Fruit fly (Drosophila melanogaster): ENCODE data around the gene CG32856.

Gene CG32856

DNA sequence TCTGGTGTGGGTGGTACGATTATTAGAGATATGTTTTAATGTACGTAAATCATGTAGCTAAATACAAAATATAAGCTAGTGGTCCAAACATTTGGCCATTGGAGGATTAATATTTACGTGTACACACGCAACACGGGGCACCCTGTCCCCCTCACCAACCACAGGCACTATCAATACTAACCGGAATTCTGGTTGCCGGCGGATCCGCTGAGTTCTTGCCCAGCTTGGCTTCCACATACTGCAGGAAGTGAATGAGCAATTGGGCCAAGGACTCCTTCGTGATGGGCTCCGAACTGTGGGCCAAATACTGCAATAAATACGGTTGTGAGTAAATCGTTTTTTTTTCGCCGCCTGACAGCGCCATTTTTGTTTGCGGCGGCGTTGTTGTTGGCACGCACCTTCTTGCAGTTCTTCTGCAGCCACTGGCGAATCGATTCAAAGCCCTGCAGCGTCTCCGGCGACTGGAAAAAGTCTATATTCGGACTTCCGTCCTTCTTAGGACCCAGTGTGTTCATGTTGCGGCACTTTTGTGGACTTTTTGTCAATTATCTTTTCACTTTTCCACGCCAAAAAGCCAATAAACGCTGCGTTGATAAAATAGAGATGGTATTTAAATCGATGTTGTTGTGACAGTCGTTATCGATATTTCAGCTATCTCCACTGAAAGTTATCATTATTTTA, 7.3 kb upstream of the CG32856 start, which contains the start of gene mor:
Gene mor, minus strand, starts transcription at position 616 of the 681 bp plus-strand sequence.
- TF ChIP-seq tll (GFP tag; optimal IDR thresholded peaks at IDR 0.05) (peak in 1 of 2 experiments; percentile 39), Side (GFP tag; optimal IDR thresholded peaks at IDR 0.05) (no peak), CG7745 (tag; optimal IDR thresholded peaks at IDR 0.05) (no peak), BEAF-32 (GFP tag; optimal IDR thresholded peaks at IDR 0.05) (no peak), CTCF (GFP tag; optimal IDR thresholded peaks at IDR 0.05) (peak; percentile 38), Sin3A (optimal IDR thresholded peaks at IDR 0.05) (peak; percentile 94), wek (GFP tag; optimal IDR thresholded peaks at IDR 0.05) (peak; percentile 1), repo (GFP tag; optimal IDR thresholded peaks at IDR 0.05) (no peak), Fer2 (tag; optimal IDR thresholded peaks at IDR 0.05) (no peak), Bdp1 (GFP tag; optimal IDR thresholded peaks at IDR 0.05) (peak; percentile 4), YL-1 (GFP tag; optimal IDR thresholded peaks at IDR 0.05) (peak; percentile 35), odd (GFP tag; optimal IDR thresholded peaks at IDR 0.05) (peak; percentile 23), HmgZ (tag; optimal IDR thresholded peaks at IDR 0.05) (no peak), CG17385 (GFP tag; optimal IDR thresholded peaks at IDR 0.05) (peak; percentile 29), lov (optimal IDR thresholded peaks at IDR 0.05) (no peak), lov (GFP tag; IDR thresholded peaks at IDR 0.05) (no peak), Fer1 (GFP tag; optimal IDR thresholded peaks at IDR 0.05) (peak; percentile 8), gfzf (GFP tag; optimal IDR thresholded peaks at IDR 0.05) (no peak), Dp (GFP tag; optimal IDR thresholded peaks at IDR 0.05) (peak; percentile 2), D (optimal IDR thresholded peaks at IDR 0.05) (peak; percentile 9), D (GFP tag; optimal IDR thresholded peaks at IDR 0.05) (no peak), nom (GFP tag; optimal IDR thresholded peaks at IDR 0.05) (peak; percentile 26), Meics (GFP tag; optimal IDR thresholded peaks at IDR 0.05) (no peak), CG11560 (tag; IDR thresholded peaks at IDR 0.05) (no peak), cad (GFP tag; optimal IDR thresholded peaks at IDR 0.05) (peak; percentile 67), CG6254 (GFP tag; optimal IDR thresholded peaks at IDR 0.05) (peak; percentile 99), MESR4 (GFP tag; optimal IDR thresholded peaks at IDR 0.05) (peak; percentile 37), Med (GFP tag) (peak; percentile 74), CG3407 (GFP tag; optimal IDR thresholded peaks at IDR 0.05) (no peak), ap (GFP tag; IDR thresholded peaks at IDR 0.05) (no peak), unpg (GFP tag; optimal IDR thresholded peaks at IDR 0.05) (no peak), CG6765 (GFP tag; optimal IDR thresholded peaks at IDR 0.05) (no peak), Dip2 (GFP tag; IDR thresholded peaks at IDR 0.05) (no peak), CHES-1-like (GFP tag; optimal IDR thresholded peaks at IDR 0.05) (peak; percentile 53), phol (tag; optimal IDR thresholded peaks at IDR 0.05) (peak; percentile 93), sqz (GFP tag; optimal IDR thresholded peaks at IDR 0.05) (peak; percentile 73)

DNA sequence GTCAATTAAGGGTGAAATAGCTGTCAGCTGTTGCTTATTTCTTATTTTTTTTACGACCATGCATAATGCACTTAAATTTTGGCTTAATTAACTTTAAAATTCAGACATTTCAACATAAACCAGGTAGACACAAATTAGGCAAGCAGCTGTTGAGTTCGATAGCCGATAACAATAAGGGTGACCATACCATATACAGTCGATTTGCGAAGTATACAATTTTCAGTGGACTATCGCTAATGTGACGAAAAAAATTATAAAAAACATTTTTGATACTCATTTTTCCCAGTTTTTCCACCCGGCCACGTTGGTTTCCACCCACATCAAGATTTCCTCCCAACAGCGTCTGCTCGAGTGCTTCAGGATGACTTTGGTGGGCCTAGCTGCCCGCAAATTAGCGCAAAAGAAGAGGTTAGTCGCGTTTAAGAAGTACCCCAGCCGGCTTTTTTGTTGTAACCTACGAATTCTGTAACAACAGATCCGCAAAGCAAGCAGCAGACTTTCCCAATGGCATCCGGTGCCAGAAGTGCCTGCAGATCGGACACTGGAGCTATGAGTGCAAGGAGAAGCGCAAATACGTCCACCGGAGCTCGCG, 1.4 kb downstream of the CG32856 start, which contains the start of the genes CG4287 and CG5516:
Gene CG4287, minus strand, starts transcription at position 178 of the 592 bp plus-strand sequence.
Gene CG5516, plus strand, starts transcription at position 195 of the 592 bp plus-strand sequence.
- TF ChIP-seq kay (GFP tag; optimal IDR thresholded peaks at IDR 0.05) (peak; percentile 39), crc (GFP tag; optimal IDR thresholded peaks at IDR 0.05) (peak; percentile 6), sens (GFP tag) (peak; percentile 64), CHES-1-like (GFP tag; optimal IDR thresholded peaks at IDR 0.05) (peak; percentile 23), CG4360 (GFP tag; IDR thresholded peaks at IDR 0.05) (no peak), jing (GFP tag; optimal IDR thresholded peaks at IDR 0.05) (no peak), Dref (GFP tag; IDR thresholded peaks at IDR 0.05) (peak; percentile 72), NFAT (GFP tag; IDR thresholded peaks at IDR 0.05) (peak; percentile 54; the same call in 1 of the 2 replicates), crol (GFP tag; IDR thresholded peaks at IDR 0.05) (no peak), ranshi (GFP tag; IDR thresholded peaks at IDR 0.05) (peak; percentile 84; the same call in 1 of the 2 replicates), CG15073 (GFP tag; optimal IDR thresholded peaks at IDR 0.05) (no peak), sob (GFP tag; IDR thresholded peaks at IDR 0.05) (no peak), Hsf (GFP tag; optimal IDR thresholded peaks at IDR 0.05) (peak; percentile 7), zfh2 (GFP tag; optimal IDR thresholded peaks at IDR 0.05) (peak; percentile 39), Sry-δ (GFP tag; optimal IDR thresholded peaks at IDR 0.05) (peak; percentile 56), CG2116 (GFP tag; optimal IDR thresholded peaks at IDR 0.05) (peak; percentile 92), HmgZ (tag; optimal IDR thresholded peaks at IDR 0.05) (peak; percentile 25), CG13287 (GFP tag; IDR thresholded peaks at IDR 0.05; ENCODE audit: partially characterized antibody) (peak; percentile 63)

Data from whole organism, embryonic.